Worm (Caenorhabditis elegans): ENCODE measurements around the gene T13C2.3.

T13C2.3 gene

DNA sequence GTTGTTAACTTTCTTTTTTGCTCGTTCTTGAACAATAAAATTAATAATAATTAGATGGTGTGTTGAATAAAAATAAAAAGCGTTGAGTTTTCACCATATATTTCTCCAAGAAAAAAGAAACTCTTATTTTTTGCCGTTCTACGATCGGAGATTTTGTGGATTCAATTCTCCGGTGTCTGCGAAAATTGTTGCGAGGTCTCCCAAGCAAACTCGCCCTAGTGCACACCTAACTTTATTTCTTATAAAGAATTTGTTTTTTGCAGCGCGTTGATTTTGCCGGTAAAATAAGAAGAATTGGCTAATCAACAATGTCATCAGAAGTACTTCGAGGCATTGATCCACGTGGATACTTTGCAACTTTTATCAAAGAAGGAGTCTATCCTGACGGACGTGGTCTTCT is 47.6 kb upstream of the T13C2.3 start, which contains the start of gene exos-8 (continued):
- TF ChIP-seq hlh-13 (GFP tag; optimal IDR thresholded peaks at IDR 0.05) (peak; percentile 21), fkh-10 (GFP tag; optimal IDR thresholded peaks at IDR 0.05) (no peak), dmd-4 (tag; optimal IDR thresholded peaks at IDR 0.05; ENCODE audit: borderline replicate concordance) (peak; percentile 72), zip-5 (tag; optimal IDR thresholded peaks at IDR 0.05) (peak; percentile 91), unc-3 (GFP tag; conservative IDR thresholded peaks at IDR 0.05) (no peak), unc-3 (tag; optimal IDR thresholded peaks at IDR 0.05) (peak; percentile 64), Y22D7AL.16 (tag; optimal IDR thresholded peaks at IDR 0.05) (no peak), sox-4 (tag; optimal IDR thresholded peaks at IDR 0.05) (peak; percentile 28), madf-2 (tag; optimal IDR thresholded peaks at IDR 0.05) (peak; percentile 9), odd-2 (tag; optimal IDR thresholded peaks at IDR 0.05) (no peak), lim-6 (tag; optimal IDR thresholded peaks at IDR 0.05) (peak; percentile 74), ceh-9 (tag; optimal IDR thresholded peaks at IDR 0.05) (no peak), F13H6.1 (tag; optimal IDR thresholded peaks at IDR 0.05) (peak; percentile 77), ceh-18 (tag; optimal IDR thresholded peaks at IDR 0.05) (peak; percentile 59), pros-1 (tag; optimal IDR thresholded peaks at IDR 0.05) (no peak), sox-2 (GFP tag; IDR thresholded peaks at IDR 0.05) (no peak), ama-1 (optimal IDR thresholded peaks at IDR 0.05) (no peak), ttx-3 (tag; optimal IDR thresholded peaks at IDR 0.05) (peak; percentile 49), ceh-45 (GFP tag; IDR thresholded peaks at IDR 0.05) (no peak), K09A11.1 (tag; optimal IDR thresholded peaks at IDR 0.05; ENCODE audit: insufficient read depth) (no peak)

ce11 chrII:6742614-6743013 is 46.4 kb upstream of the T13C2.3 start, which contains the start of gene F41G3.6:
Gene F41G3.6, plus strand, starts transcription at chrII:6742914.
- TF ChIP-seq ceh-45 (GFP tag; IDR thresholded peaks at IDR 0.05) (no peak), nhr-232 (tag; optimal IDR thresholded peaks at IDR 0.05) (no peak), unc-55 (GFP tag; optimal IDR thresholded peaks at IDR 0.05) (no peak)

DNA sequence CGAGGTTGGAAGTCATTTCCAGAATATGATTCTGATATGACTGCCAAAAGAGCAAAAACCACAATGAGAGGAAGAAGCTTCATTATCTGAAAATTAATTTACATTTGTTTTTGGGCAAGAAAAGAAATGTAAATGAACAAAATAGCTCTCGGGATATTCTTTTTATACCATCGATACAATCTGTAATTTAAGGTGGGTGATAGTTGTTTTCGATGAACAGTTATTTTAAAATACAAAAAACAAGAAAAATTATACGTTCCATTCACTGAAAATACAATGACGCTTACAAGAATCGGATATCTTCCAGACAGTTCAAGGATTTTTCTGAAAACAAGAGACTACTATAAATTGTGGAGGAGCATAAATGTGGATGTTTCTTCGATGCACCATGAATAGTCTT is 44.4 kb upstream of the T13C2.3 start, which contains the start of gene ins-15:
ins-15 (minus strand) TSS at position 101 of the 400 bp plus-strand sequence.
- TF ChIP-seq ceh-30 (tag; optimal IDR thresholded peaks at IDR 0.05), result no peak
- TF ChIP-seq fkh-6 (tag; optimal IDR thresholded peaks at IDR 0.05), result no peak
- no peak for TF ChIP-seq hlh-15 (tag; optimal IDR thresholded peaks at IDR 0.05)
- no peak for TF ChIP-seq dve-1 (tag; optimal IDR thresholded peaks at IDR 0.05)
- TF ChIP-seq lim-6 (tag; optimal IDR thresholded peaks at IDR 0.05), result no peak
- no peak for TF ChIP-seq ceh-9 (tag; optimal IDR thresholded peaks at IDR 0.05)
- TF ChIP-seq madf-2 (tag; optimal IDR thresholded peaks at IDR 0.05), result no peak
- TF ChIP-seq ceh-24 (tag; optimal IDR thresholded peaks at IDR 0.05), result no peak
- TF ChIP-seq F13H6.1 (tag; optimal IDR thresholded peaks at IDR 0.05), result no peak

ce11 chrII:6745783-6746182 is 43.3 kb upstream of the T13C2.3 start, which contains the start of gene ins-14:
Gene ins-14, minus strand, starts transcription at chrII:6745814.
- no peak for TF ChIP-seq tbx-2 (tag; optimal IDR thresholded peaks at IDR 0.05)
- TF ChIP-seq fax-1 (tag; optimal IDR thresholded peaks at IDR 0.05), result no peak
- no peak for TF ChIP-seq odd-2 (tag; optimal IDR thresholded peaks at IDR 0.05)
- TF ChIP-seq Y22D7AL.16 (tag; optimal IDR thresholded peaks at IDR 0.05), result no peak

ce11 chrII:6746404-6746803 is 42.6 kb upstream of the T13C2.3 start, which contains the start of gene F41G3.5:
Gene F41G3.5, plus strand, starts transcription at chrII:6746704.
- TF ChIP-seq odd-2 (tag; optimal IDR thresholded peaks at IDR 0.05) (no peak), nhr-11 (tag; optimal IDR thresholded peaks at IDR 0.05) (no peak), fax-1 (tag; optimal IDR thresholded peaks at IDR 0.05) (no peak), ref-2 (tag; optimal IDR thresholded peaks at IDR 0.05) (no peak), ttx-3 (tag; optimal IDR thresholded peaks at IDR 0.05) (no peak), pha-4 (tag; optimal IDR thresholded peaks at IDR 0.05) (no peak), pax-1 (tag; optimal IDR thresholded peaks at IDR 0.05) (no peak), K09A11.1 (tag; optimal IDR thresholded peaks at IDR 0.05; ENCODE audit: insufficient read depth) (no peak), syd-9 (tag; optimal IDR thresholded peaks at IDR 0.05) (no peak), pha-2 (tag; optimal IDR thresholded peaks at IDR 0.05) (no peak), ahr-1 (tag; optimal IDR thresholded peaks at IDR 0.05) (no peak), elt-2 (tag; optimal IDR thresholded peaks at IDR 0.05) (no peak), ceh-9 (tag; optimal IDR thresholded peaks at IDR 0.05) (no peak), ceh-19 (GFP tag; optimal IDR thresholded peaks at IDR 0.05) (no peak), pag-3 (tag; optimal IDR thresholded peaks at IDR 0.05; ENCODE audit: borderline replicate concordance) (no peak), ceh-45 (GFP tag; IDR thresholded peaks at IDR 0.05) (no peak), madf-2 (tag; optimal IDR thresholded peaks at IDR 0.05) (no peak)
